Worm (Caenorhabditis elegans): Measurements from ENCODE around the gene nhr-207.

nhr-207 gene

DNA sequence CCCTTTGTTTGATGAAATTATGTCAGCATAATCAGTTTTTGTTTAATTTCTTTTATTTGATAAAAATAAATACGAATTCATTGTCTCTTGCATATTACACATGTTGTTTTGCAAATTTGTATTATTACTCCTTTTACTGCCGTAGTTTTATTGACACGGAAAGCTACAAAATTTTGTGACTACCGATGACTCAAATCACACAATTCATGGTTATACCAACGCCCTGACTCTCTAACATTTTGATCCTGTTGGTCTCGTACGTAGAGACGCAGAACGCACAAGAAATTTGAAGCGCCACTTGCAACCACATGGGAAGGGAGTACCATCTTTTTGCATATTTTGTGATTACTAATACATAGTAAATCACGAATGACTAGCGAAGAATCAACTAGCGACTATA, at the start of gene nhr-207:
Gene nhr-207, plus strand, starts transcription at position 282 of the 400 bp plus-strand sequence.
- TF ChIP-seq elt-2 (tag; optimal IDR thresholded peaks at IDR 0.05) (peak; percentile 26), zag-1 (tag; optimal IDR thresholded peaks at IDR 0.05) (no peak), lsy-12 (tag; optimal IDR thresholded peaks at IDR 0.05) (no peak), pha-4 (tag; optimal IDR thresholded peaks at IDR 0.05) (peak; percentile 87), skn-1 (tag; optimal IDR thresholded peaks at IDR 0.05) (no peak), pqm-1 (tag; optimal IDR thresholded peaks at IDR 0.05) (peak; percentile 89), jun-1 (tag; optimal IDR thresholded peaks at IDR 0.05) (peak; percentile 8)

DNA sequence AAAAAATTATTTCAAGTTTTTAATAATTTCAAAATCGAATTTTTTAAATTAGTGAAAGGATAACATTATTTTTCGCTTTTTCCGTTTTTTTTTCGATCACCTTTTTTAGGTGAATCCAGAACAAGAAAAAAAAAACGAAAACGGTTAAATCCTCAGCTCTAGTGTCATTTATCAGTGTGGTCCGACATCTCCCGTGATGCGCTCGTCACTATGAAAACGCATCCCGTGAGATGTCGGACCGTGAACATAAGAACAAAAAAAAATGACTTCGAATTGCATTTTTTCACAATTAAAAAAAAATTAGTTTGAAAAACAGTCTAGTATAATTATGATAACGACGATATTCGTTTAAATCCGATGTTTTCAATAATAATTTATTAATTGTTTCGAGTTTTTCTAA, 48.2 kb upstream of the nhr-207 start:
- TF ChIP-seq hmg-11 (tag; optimal IDR thresholded peaks at IDR 0.05) (no peak), pqm-1 (tag; optimal IDR thresholded peaks at IDR 0.05) (no peak)

DNA sequence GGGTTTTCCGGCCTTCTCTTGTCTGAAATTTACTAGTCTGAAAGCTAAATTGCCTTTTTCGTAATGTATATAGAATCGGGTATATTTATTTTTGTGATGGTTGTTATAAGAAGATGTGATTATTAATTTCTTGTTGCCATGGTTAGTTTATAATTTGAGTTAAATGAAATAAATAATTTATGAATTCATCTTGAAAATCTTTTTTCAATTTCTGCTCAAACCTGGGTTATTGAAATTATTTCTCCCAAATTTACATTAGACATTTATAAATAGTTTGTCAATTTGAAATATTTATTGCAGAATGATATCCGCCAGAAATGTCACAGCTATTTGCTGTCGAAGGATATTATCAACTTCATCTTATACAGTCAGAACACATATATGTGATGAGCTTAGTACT, 47.5 kb upstream of the nhr-207 start, which contains the start of gene dars-2:
Gene dars-2, plus strand, starts transcription at position 301 of the 400 bp plus-strand sequence.
- TF ChIP-seq lin-39 (tag; optimal IDR thresholded peaks at IDR 0.05) (no peak), nhr-23 (tag; optimal IDR thresholded peaks at IDR 0.05) (no peak), lin-15B (tag; optimal IDR thresholded peaks at IDR 0.05) (no peak), nhr-11 (tag; optimal IDR thresholded peaks at IDR 0.05) (no peak), pqm-1 (tag; optimal IDR thresholded peaks at IDR 0.05) (no peak), pha-4 (tag; optimal IDR thresholded peaks at IDR 0.05) (no peak), nhr-76 (tag; optimal IDR thresholded peaks at IDR 0.05) (no peak), fos-1 (tag; optimal IDR thresholded peaks at IDR 0.05) (no peak), mml-1 (tag; optimal IDR thresholded peaks at IDR 0.05) (no peak), hmg-11 (tag; optimal IDR thresholded peaks at IDR 0.05) (no peak), ceh-28 (tag; optimal IDR thresholded peaks at IDR 0.05) (no peak), nhr-77 (tag; optimal IDR thresholded peaks at IDR 0.05) (no peak), unc-62 (GFP tag; optimal IDR thresholded peaks at IDR 0.05) (no peak), ceh-82 (tag; optimal IDR thresholded peaks at IDR 0.05) (no peak), mdl-1 (tag; optimal IDR thresholded peaks at IDR 0.05) (no peak), sea-2 (GFP tag; optimal IDR thresholded peaks at IDR 0.05) (no peak), lsy-12 (tag; optimal IDR thresholded peaks at IDR 0.05) (no peak), ama-1 (optimal IDR thresholded peaks at IDR 0.05) (no peak), tbx-2 (tag; optimal IDR thresholded peaks at IDR 0.05) (no peak), aly-2 (tag; optimal IDR thresholded peaks at IDR 0.05) (no peak)

DNA sequence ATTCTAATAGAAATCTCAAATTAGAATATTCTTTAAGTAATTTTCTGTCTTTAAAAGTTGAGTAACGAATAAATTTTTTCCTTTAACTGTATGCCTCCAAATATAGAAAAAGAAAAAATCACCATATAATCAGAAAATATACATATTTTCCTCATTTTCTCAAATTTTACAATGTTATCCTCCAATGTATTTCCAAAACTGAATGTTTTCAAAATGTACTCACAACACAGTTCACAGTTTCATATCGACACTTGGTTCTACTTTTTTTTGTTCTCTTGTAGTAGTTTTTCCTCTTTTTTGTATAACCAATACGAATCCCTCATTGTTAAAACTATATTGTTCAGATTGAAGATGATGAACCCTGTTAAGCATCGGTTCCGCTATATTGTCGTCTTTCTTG, 42.3 kb upstream of the nhr-207 start, which contains the start of gene F10C2.7:
Gene F10C2.7, plus strand, starts transcription at position 301 of the 400 bp plus-strand sequence.
- TF ChIP-seq skn-1 (tag; optimal IDR thresholded peaks at IDR 0.05) = no peak

DNA sequence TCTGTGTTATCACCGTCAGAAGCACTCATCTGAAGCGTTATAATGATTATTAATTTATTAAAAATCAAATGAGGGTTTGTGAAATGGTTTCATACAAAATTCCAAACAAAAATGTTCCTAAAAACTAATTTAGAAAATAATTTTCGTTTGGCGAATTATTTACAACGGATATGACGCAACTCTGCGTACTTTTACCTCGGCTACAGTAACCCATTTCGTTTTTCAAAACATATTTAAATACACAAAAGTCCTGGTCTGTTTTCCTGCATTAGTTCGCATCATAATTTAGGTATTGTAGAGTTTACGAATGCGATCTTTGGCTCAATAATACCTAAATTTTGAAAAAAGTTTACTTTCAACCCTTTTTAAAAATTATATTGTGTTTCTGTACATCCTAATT, 36.2 kb upstream of the nhr-207 start, which contains the start of gene R07B7.2:
Gene R07B7.2, minus strand, starts transcription at position 35 of the 400 bp plus-strand sequence.
- TF ChIP-seq eor-1 (tag; optimal IDR thresholded peaks at IDR 0.05) = no peak
- no peak for TF ChIP-seq nhr-25 (tag; optimal IDR thresholded peaks at IDR 0.05)
- TF ChIP-seq pqm-1 (tag; optimal IDR thresholded peaks at IDR 0.05) = no peak
- TF ChIP-seq nhr-12 (tag; optimal IDR thresholded peaks at IDR 0.05) = no peak

ce11 chrV:12063036-12063435, 32.9 kb upstream of the nhr-207 start, which contains the start of gene clh-6:
TSS of gene clh-6 (minus strand) at chrV:12063368.
- TF ChIP-seq aly-2 (tag; optimal IDR thresholded peaks at IDR 0.05) (no peak), nhr-25 (tag; optimal IDR thresholded peaks at IDR 0.05) (peak; percentile 4), snpc-4 (tag; optimal IDR thresholded peaks at IDR 0.05) (no peak), nhr-23 (tag; optimal IDR thresholded peaks at IDR 0.05) (no peak), R02D3.7 (tag; optimal IDR thresholded peaks at IDR 0.05) (no peak), nhr-237 (tag; optimal IDR thresholded peaks at IDR 0.05) (no peak), pha-4 (tag; optimal IDR thresholded peaks at IDR 0.05) (peak; percentile 10), sea-2 (GFP tag; optimal IDR thresholded peaks at IDR 0.05) (no peak), ztf-11 (tag; optimal IDR thresholded peaks at IDR 0.05) (no peak), nhr-28 (tag; optimal IDR thresholded peaks at IDR 0.05) (no peak), hmg-11 (tag; optimal IDR thresholded peaks at IDR 0.05) (no peak), ceh-28 (tag; optimal IDR thresholded peaks at IDR 0.05) (no peak), ceh-9 (tag; optimal IDR thresholded peaks at IDR 0.05) (no peak), eor-1 (tag; optimal IDR thresholded peaks at IDR 0.05) (no peak), unc-62 (GFP tag; optimal IDR thresholded peaks at IDR 0.05) (no peak), tbx-2 (tag; optimal IDR thresholded peaks at IDR 0.05) (no peak), lin-15B (tag; optimal IDR thresholded peaks at IDR 0.05) (no peak), nhr-67 (tag; optimal IDR thresholded peaks at IDR 0.05) (no peak), egl-5 (tag; optimal IDR thresholded peaks at IDR 0.05) (no peak), mdl-1 (tag; optimal IDR thresholded peaks at IDR 0.05) (no peak), fos-1 (tag; optimal IDR thresholded peaks at IDR 0.05) (no peak), elt-2 (tag; optimal IDR thresholded peaks at IDR 0.05) (peak; percentile 9), pqm-1 (tag; optimal IDR thresholded peaks at IDR 0.05) (no peak), mml-1 (tag; optimal IDR thresholded peaks at IDR 0.05) (no peak), elt-1 (tag; optimal IDR thresholded peaks at IDR 0.05) (no peak), ama-1 (optimal IDR thresholded peaks at IDR 0.05) (peak; percentile 85), nhr-11 (tag; optimal IDR thresholded peaks at IDR 0.05) (no peak)

Measured in whole organism, L3 larva.